Fruit fly (Drosophila melanogaster) whole organism, embryonic: ENCODE measurements around the gene CtsF.

Experiments
- Bdp1 ChIP-seq: fragments of 200-800 bp; sonication (Bioruptor generic); optimal IDR thresholded peaks from 3 replicates; lab custom pipeline; 2016; ENCODE audit warnings: missing biosample characterization, missing genetic modification characterization
- CG10431 ChIP-seq: fragments of 200-800 bp; sonication (Bioruptor generic); optimal IDR thresholded peaks from 3 replicates; lab custom pipeline; 2018; ENCODE audit warnings: missing biosample characterization, mild to moderate bottlenecking, missing genetic modification characterization
- CG11093 ChIP-seq: fragments of 200-800 bp; sonication (Bioruptor generic); IDR thresholded peaks from 3 replicates; pipeline ENCODE4 v1.3.6; 2022; ENCODE audit warnings: missing biosample characterization, missing genetic modification characterization
- CG11696 ChIP-seq: fragments of 200-800 bp; sonication (Bioruptor generic); IDR thresholded peaks from 2 replicates; pipeline ENCODE4 v1.3.6; 2022; ENCODE audit warnings: missing biosample characterization, missing genetic modification characterization
- CG12155 ChIP-seq: fragments of 200-800 bp; sonication (Bioruptor generic); optimal IDR thresholded peaks from 3 replicates; lab custom pipeline; 2016; ENCODE audit warnings: missing biosample characterization, missing genetic modification characterization
- CG13296 ChIP-seq: fragments of 200-800 bp; sonication (Bioruptor generic); optimal IDR thresholded peaks from 3 replicates; lab custom pipeline; 2018; ENCODE audit warnings: missing biosample characterization, mild to moderate bottlenecking, missing genetic modification characterization
- CG15696 ChIP-seq: fragments of 200-800 bp; sonication (Bioruptor generic); optimal IDR thresholded peaks from 2 replicates; lab custom pipeline; 2019; ENCODE audit warnings: missing biosample characterization, mild to moderate bottlenecking, missing genetic modification characterization, moderate library complexity
- CG16815 ChIP-seq: fragments of 200-800 bp; sonication (Bioruptor generic); optimal IDR thresholded peaks from 3 replicates; lab custom pipeline; 2017; ENCODE audit warnings: missing biosample characterization, mild to moderate bottlenecking, missing genetic modification characterization
- CG17829 ChIP-seq: fragments of 200-800 bp; optimal IDR thresholded peaks from 2 replicates; lab custom pipeline; 2019; ENCODE audit warnings: missing biosample characterization, mild to moderate bottlenecking, missing genetic modification characterization, moderate library complexity
- CG30403 ChIP-seq: fragments of 200-800 bp; sonication (Bioruptor generic); optimal IDR thresholded peaks from 3 replicates; lab custom pipeline; 2016; ENCODE audit warnings: missing biosample characterization, missing genetic modification characterization
- CG3281 ChIP-seq: fragments of 200-800 bp; sonication (Bioruptor generic); optimal IDR thresholded peaks from 3 replicates; lab custom pipeline; 2017; ENCODE audit warnings: missing biosample characterization, mild to moderate bottlenecking, missing genetic modification characterization
- CG33213 ChIP-seq: fragments of 200-800 bp; sonication (Bioruptor generic); optimal IDR thresholded peaks from 3 replicates; lab custom pipeline; 2016; ENCODE audit warnings: missing biosample characterization, missing genetic modification characterization
- CG33557 ChIP-seq: fragments of 200-800 bp; sonication (Bioruptor generic); optimal IDR thresholded peaks from 2 replicates; lab custom pipeline; 2019; ENCODE audit warnings: missing biosample characterization, mild to moderate bottlenecking, missing genetic modification characterization, moderate library complexity
- CG3847 ChIP-seq: fragments of 200-800 bp; sonication (Bioruptor generic); IDR thresholded peaks from 2 replicates; pipeline ENCODE4 v1.3.6; 2022; ENCODE audit warnings: missing biosample characterization, missing genetic modification characterization
- CG8388 ChIP-seq: fragments of 200-800 bp; sonication (Bioruptor generic); optimal IDR thresholded peaks from 2 replicates; lab custom pipeline; 2019; ENCODE audit warnings: missing biosample characterization, mild to moderate bottlenecking, missing genetic modification characterization, moderate library complexity
- Doc2 ChIP-seq: fragments of 200-800 bp; sonication (Bioruptor generic); IDR thresholded peaks from 2 replicates; pipeline ENCODE4 v1.3.6; 2022; ENCODE audit warnings: missing biosample characterization, missing genetic modification characterization
- GATAe ChIP-seq: fragments of 200-800 bp; sonication (Bioruptor generic); conservative IDR thresholded peaks from 2 replicates; pipeline ENCODE4 v1.3.6; 2022; ENCODE audit warnings: missing biosample characterization, missing genetic modification characterization
- Gug ChIP-seq: fragments of 200-800 bp; sonication (Bioruptor generic); IDR thresholded peaks from 4 replicates; pipeline ENCODE4 v1.3.6; 2022; ENCODE audit warnings: missing biosample characterization, missing genetic modification characterization
- HHEX ChIP-seq: fragments of 200-800 bp; sonication (Bioruptor generic); optimal IDR thresholded peaks from 3 replicates; lab custom pipeline; 2017; ENCODE audit warnings: missing biosample characterization, mild to moderate bottlenecking, missing genetic modification characterization, missing genetic modification reagents
- HLH3B ChIP-seq: fragments of 200-800 bp; sonication (Bioruptor generic); IDR thresholded peaks from 2 replicates; pipeline ENCODE4 v1.3.6; 2022; ENCODE audit warnings: missing biosample characterization, missing genetic modification characterization
- HmgZ ChIP-seq: fragments of 200-800 bp; sonication (Bioruptor generic); optimal IDR thresholded peaks from 2 replicates; lab custom pipeline; 2018; ENCODE audit warnings: missing biosample characterization, mild to moderate bottlenecking, missing genetic modification characterization
- Hr39 ChIP-seq: fragments of >200 bp; optimal IDR thresholded peaks from 2 replicates; lab custom pipeline; 2017
- Nf-YC ChIP-seq: fragments of 200-800 bp; optimal IDR thresholded peaks from 3 replicates; lab custom pipeline; 2019; ENCODE audit warnings: missing biosample characterization, mild to moderate bottlenecking, missing genetic modification characterization, moderate library complexity
- Pdp1 ChIP-seq, 2 experiments: fragments of 200-800 bp; sonication (Bioruptor generic); optimal IDR thresholded peaks; 3 replicates each; lab custom pipeline; 2016; ENCODE audit warnings: missing biosample characterization in 2 of 2, missing genetic modification characterization in 2 of 2, mild to moderate bottlenecking in 1 of 2, moderate library complexity in 1 of 2
- Rfx ChIP-seq: fragments of 200-800 bp; sonication (Bioruptor generic); IDR thresholded peaks from 2 replicates; pipeline ENCODE4 v1.3.6; 2022; ENCODE audit warnings: missing biosample characterization, missing genetic modification characterization
- Scr ChIP-seq: fragments of 200-800 bp; sonication (Bioruptor generic); IDR thresholded peaks from 2 replicates; pipeline ENCODE4 v1.3.6; 2022; ENCODE audit warnings: missing biosample characterization, missing genetic modification characterization; ENCODE audit not compliant: partially characterized antibody
- Side ChIP-seq: fragments of 200-800 bp; sonication (Bioruptor generic); optimal IDR thresholded peaks from 2 replicates; lab custom pipeline; 2016; ENCODE audit warnings: missing biosample characterization, missing genetic modification characterization
- Sox100B ChIP-seq: fragments of 200-800 bp; sonication (Bioruptor generic); optimal IDR thresholded peaks from 3 replicates; lab custom pipeline; 2018; ENCODE audit warnings: missing biosample characterization, mild to moderate bottlenecking, missing genetic modification characterization
- Trl ChIP-seq, 3 experiments: fragments of >200 bp in 2 of 3; fragments of 200-800 bp in 1 of 3; sonication (Bioruptor generic) in 1 of 3; optimal IDR thresholded peaks; 2 replicates in 1 of 3; 3 replicates in 2 of 3; lab custom pipeline; 2016 to 2017; ENCODE audit warnings: missing biosample characterization in 1 of 3, missing genetic modification characterization in 1 of 3
- Xbp1 ChIP-seq: fragments of 200-800 bp; sonication (Bioruptor generic); optimal IDR thresholded peaks from 3 replicates; lab custom pipeline; 2016; ENCODE audit warnings: missing biosample characterization, mild to moderate bottlenecking, missing genetic modification characterization
- Xrp1 ChIP-seq: fragments of 200-800 bp; sonication (Bioruptor generic); IDR thresholded peaks from 2 replicates; pipeline ENCODE4 v1.3.6; 2022; ENCODE audit warnings: missing biosample characterization, missing genetic modification characterization
- dpn ChIP-seq, 2 experiments: fragments of 200-800 bp; sonication (Bioruptor generic); optimal IDR thresholded peaks; 3 replicates each; lab custom pipeline; 2016; ENCODE audit warnings: missing biosample characterization in 2 of 2, missing genetic modification characterization in 2 of 2
- esg ChIP-seq: fragments of 200-800 bp; sonication (Bioruptor generic); conservative IDR thresholded peaks from 2 replicates; pipeline ENCODE4 v1.3.6; 2022; ENCODE audit warnings: missing biosample characterization, missing genetic modification characterization
- ewg ChIP-seq: fragments of 200-800 bp; sonication (Bioruptor generic); optimal IDR thresholded peaks from 3 replicates; lab custom pipeline; 2017; ENCODE audit warnings: mild to moderate bottlenecking, missing biosample characterization, missing genetic modification reagents, missing genetic modification characterization
- fu2 ChIP-seq: fragments of 200-800 bp; sonication (Bioruptor generic); optimal IDR thresholded peaks from 2 replicates; lab custom pipeline; 2016; ENCODE audit warnings: missing biosample characterization, missing genetic modification characterization
- hkb ChIP-seq, 2 experiments: fragments of 200-800 bp in 1 of 2; fragments of >200 bp in 1 of 2; sonication (Bioruptor generic) in 1 of 2; IDR thresholded peaks in 1 of 2; optimal IDR thresholded peaks in 1 of 2; 2 replicates each; pipeline versions ENCODE4 v1.3.6 to Lab custom; 2017 to 2022; ENCODE audit warnings: missing biosample characterization in 1 of 2, missing genetic modification characterization in 1 of 2
- ind ChIP-seq: fragments of 200-800 bp; sonication (Bioruptor generic); optimal IDR thresholded peaks from 3 replicates; lab custom pipeline; 2016; ENCODE audit warnings: missing biosample characterization, missing genetic modification characterization
- jumu ChIP-seq: fragments of 200-800 bp; sonication (Bioruptor generic); optimal IDR thresholded peaks from 3 replicates; lab custom pipeline; 2016; ENCODE audit warnings: missing biosample characterization, missing genetic modification characterization
- ken ChIP-seq: fragments of 200-800 bp; sonication (Bioruptor generic); IDR thresholded peaks from 3 replicates; pipeline ENCODE4 v1.3.6; 2022; ENCODE audit warnings: missing biosample characterization, missing genetic modification characterization
- lov ChIP-seq, 2 experiments: fragments of 200-800 bp in 1 of 2; fragments of >200 bp in 1 of 2; sonication (Bioruptor generic) in 1 of 2; IDR thresholded peaks in 1 of 2; optimal IDR thresholded peaks in 1 of 2; 2 replicates in 1 of 2; 3 replicates in 1 of 2; pipeline versions ENCODE4 v1.3.6 to Lab custom; 2017 to 2022; ENCODE audit warnings: missing biosample characterization in 1 of 2, missing genetic modification characterization in 1 of 2
- mam ChIP-seq: fragments of 200-800 bp; sonication (Bioruptor generic); optimal IDR thresholded peaks from 3 replicates; lab custom pipeline; 2016; ENCODE audit warnings: missing biosample characterization, missing genetic modification characterization
- nom ChIP-seq: fragments of 200-800 bp; sonication (Bioruptor generic); optimal IDR thresholded peaks from 2 replicates; lab custom pipeline; 2017; ENCODE audit warnings: missing biosample characterization, missing genetic modification characterization, mild to moderate bottlenecking, moderate library complexity, missing genetic modification reagents
- pzg ChIP-seq: fragments of 200-800 bp; sonication (Bioruptor generic); optimal IDR thresholded peaks from 3 replicates; lab custom pipeline; 2018; ENCODE audit warnings: missing biosample characterization, mild to moderate bottlenecking, missing genetic modification characterization, moderate library complexity
- row ChIP-seq: fragments of 200-800 bp; sonication (Bioruptor generic); IDR thresholded peaks from 3 replicates; pipeline ENCODE4 v1.3.6; 2022; ENCODE audit warnings: missing biosample characterization, missing genetic modification characterization
- seq ChIP-seq: fragments of 200-800 bp; sonication (Bioruptor generic); IDR thresholded peaks from 2 replicates; pipeline ENCODE4 v1.3.6; 2022; ENCODE audit warnings: missing biosample characterization, missing genetic modification characterization
- sob ChIP-seq: fragments of 200-800 bp; sonication (Bioruptor generic); IDR thresholded peaks from 2 replicates; pipeline ENCODE4 v1.3.6; 2022; ENCODE audit warnings: missing biosample characterization, missing genetic modification characterization
- tin ChIP-seq: fragments of 200-800 bp; sonication (Bioruptor generic); optimal IDR thresholded peaks from 3 replicates; lab custom pipeline; 2016; ENCODE audit warnings: missing biosample characterization, missing genetic modification characterization
- vvl ChIP-seq: fragments of 200-800 bp; sonication (Bioruptor generic); IDR thresholded peaks from 2 replicates; pipeline ENCODE4 v1.3.6; 2022; ENCODE audit warnings: missing biosample characterization, missing genetic modification characterization
- zfh1 ChIP-seq: fragments of 200-800 bp; sonication (Bioruptor generic); IDR thresholded peaks from 3 replicates; pipeline ENCODE4 v1.3.6; 2022; ENCODE audit warnings: missing biosample characterization, missing genetic modification characterization

Gene CtsF

DNA sequence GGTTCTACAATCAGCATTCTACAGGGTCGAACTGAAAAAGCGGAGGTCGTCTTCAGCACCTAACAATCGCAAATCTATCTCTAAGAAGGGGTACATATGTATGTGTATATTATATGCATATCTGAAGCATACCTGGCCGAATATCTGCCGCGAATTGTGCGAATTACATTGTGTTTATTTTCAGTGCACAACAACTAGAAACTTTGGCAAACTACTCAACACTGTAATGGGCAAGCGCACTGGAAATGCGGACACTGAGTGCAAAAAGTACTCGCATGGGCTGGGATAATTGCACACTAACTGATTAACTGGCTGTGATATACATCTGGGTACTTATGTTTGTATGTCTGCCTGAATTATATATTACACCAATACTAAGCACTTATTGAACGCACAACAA lies 19.3 kb upstream of the CtsF start (continued):
- TF ChIP-seq HLH3B (GFP tag; lab: Robert Waterston, UW): 0 out of 2 replicates have a peak, but pooled peaks have one; percentile 5
- TF ChIP-seq tin (GFP tag; lab: Kevin White, UChicago): peak; percentile 13
- TF ChIP-seq Xbp1 (GFP tag; lab: Kevin White, UChicago): peak; percentile 12
- TF ChIP-seq Doc2 (GFP tag; lab: Robert Waterston, UW): no peak
- peak; percentile 14; the same call in 1 of the 3 replicates for TF ChIP-seq ken (GFP tag; lab: Robert Waterston, UW)
- TF ChIP-seq CG11093 (GFP tag; lab: Robert Waterston, UW): no peak
- TF ChIP-seq CG12155 (GFP tag; lab: Kevin White, UChicago): peak; percentile 25
- no peak for TF ChIP-seq Hr39 (lab: Kevin White, UChicago)
- peak; percentile 45; the same call in 1 of the 2 replicates for TF ChIP-seq Rfx (GFP tag; lab: Robert Waterston, UW)
- peak; percentile 60 for TF ChIP-seq Xrp1 (GFP tag; lab: Robert Waterston, UW)
- TF ChIP-seq CG33213 (GFP tag; lab: Kevin White, UChicago): peak; percentile 11
- no peak for TF ChIP-seq Bdp1
- no peak for TF ChIP-seq CG15696 (tag; lab: Kevin White, UChicago)
- TF ChIP-seq vvl (GFP tag; lab: Robert Waterston, UW): peak; percentile 55; the same call in 1 of the 2 replicates
- no peak for TF ChIP-seq GATAe (GFP tag; lab: Robert Waterston, UW)
- peak; percentile 89 for TF ChIP-seq ewg (GFP tag; lab: Kevin White, UChicago)
- TF ChIP-seq CG17829 (tag; lab: Kevin White, UChicago): peak; percentile 10
- peak; percentile 11; the same call in 2 of the 4 replicates for TF ChIP-seq Gug (GFP tag; lab: Robert Waterston, UW)
- TF ChIP-seq jumu: peak; percentile 9
- TF ChIP-seq sob (GFP tag; lab: Robert Waterston, UW): 0 out of 2 replicates have a peak, but pooled peaks have one; percentile 19
- TF ChIP-seq HmgZ: peak; percentile 24
- no peak for TF ChIP-seq CG3847
- TF ChIP-seq row: peak; percentile 47; the same call in 2 of the 3 replicates
- TF ChIP-seq CG11696: peak; percentile 44; the same call in 1 of the 2 replicates
- TF ChIP-seq lov (optimal IDR thresholded peaks at IDR 0.05; lab: Kevin White, UChicago): no peak
- no peak for TF ChIP-seq lov (GFP tag; IDR thresholded peaks at IDR 0.05; lab: Robert Waterston, UW)
- TF ChIP-seq CG13296 (GFP tag; lab: Kevin White, UChicago): peak; percentile 6
- TF ChIP-seq HHEX (GFP tag; lab: Kevin White, UChicago): peak; percentile 25
- TF ChIP-seq zfh1 (GFP tag; lab: Robert Waterston, UW): no peak
- TF ChIP-seq fu2 (GFP tag; lab: Kevin White, UChicago): no peak
- peak; percentile 2 for TF ChIP-seq pzg (GFP tag; lab: Kevin White, UChicago)
- no peak for TF ChIP-seq CG10431 (GFP tag; lab: Kevin White, UChicago)
- peak; percentile 99 for TF ChIP-seq CG8388 (GFP tag; lab: Kevin White, UChicago)
- TF ChIP-seq CG16815 (GFP tag; lab: Kevin White, UChicago): no peak
- peak; percentile 4 for TF ChIP-seq Nf-YC (tag; lab: Kevin White, UChicago)
- no peak for TF ChIP-seq Scr (GFP tag; lab: Robert Waterston, UW)
- TF ChIP-seq Side: peak; percentile 17
- TF ChIP-seq nom (GFP tag; lab: Kevin White, UChicago): peak; percentile 29
- no peak for TF ChIP-seq CG33557 (GFP tag; lab: Kevin White, UChicago)
- no peak for TF ChIP-seq esg
- no peak for TF ChIP-seq CG3281
- peak; percentile 17 to 30 for TF ChIP-seq dpn (GFP tag; optimal IDR thresholded peaks at IDR 0.05; lab: Kevin White, UChicago)
- 0 out of 2 replicates have a peak, but pooled peaks have one; percentile 13 for TF ChIP-seq seq (GFP tag; lab: Robert Waterston, UW)
- TF ChIP-seq Trl (optimal IDR thresholded peaks at IDR 0.05; lab: Kevin White, UChicago): no peak
- TF ChIP-seq Trl (GFP tag; optimal IDR thresholded peaks at IDR 0.05; lab: Kevin White, UChicago): peak; percentile 16
- peak; percentile 12 for TF ChIP-seq Sox100B
- peak; percentile 19 for TF ChIP-seq ind (GFP tag; lab: Kevin White, UChicago)
- peak; percentile 13 for TF ChIP-seq mam
- peak; percentile 27 for TF ChIP-seq CG30403 (GFP tag; lab: Kevin White, UChicago)
- peak in 1 of 2 experiments; percentile 29 for TF ChIP-seq Pdp1 (GFP tag; optimal IDR thresholded peaks at IDR 0.05; lab: Kevin White, UChicago)
- no peak for TF ChIP-seq hkb (optimal IDR thresholded peaks at IDR 0.05; lab: Kevin White, UChicago)
- 0 out of 2 replicates have a peak, but pooled peaks have one; percentile 38 for TF ChIP-seq hkb (GFP tag; IDR thresholded peaks at IDR 0.05; lab: Robert Waterston, UW)
